Worm (Caenorhabditis elegans) whole organism, midembryonic: ENCODE measurements around the gene F11A5.9.

ENCODE experiments used
- T22C8.4 ChIP-seq: fragments of 200-800 bp; sonication (Bioruptor generic); IDR thresholded peaks from 2 replicates; pipeline ENCODE4 v1.3.6; 2022; ENCODE audit warnings: missing genetic modification characterization, missing compliant biosample characterization
- cog-1 ChIP-seq: sonication (generic microtip); optimal IDR thresholded peaks from 2 replicates; lab custom pipeline; 2016; ENCODE audit warnings: missing genetic modification characterization, missing compliant biosample characterization
- flt-1 ChIP-seq: fragments of 200-800 bp; sonication (Bioruptor generic); IDR thresholded peaks from 2 replicates; pipeline ENCODE4 v1.3.6; 2022; ENCODE audit warnings: missing genetic modification characterization, missing compliant biosample characterization
- klf-2 ChIP-seq: fragments of 200-800 bp; sonication (Bioruptor generic); conservative IDR thresholded peaks from 2 replicates; pipeline ENCODE4 v1.3.6; 2022; ENCODE audit warnings: missing genetic modification reagents, missing genetic modification characterization, missing compliant biosample characterization
- med-1 ChIP-seq: sonication (generic microtip); optimal IDR thresholded peaks from 2 replicates; lab custom pipeline; 2017; ENCODE audit warnings: missing genetic modification characterization, mild to moderate bottlenecking, missing compliant biosample characterization, antibody characterized with exemption, missing genetic modification reagents; ENCODE audit not compliant: insufficient read depth
- ref-1 ChIP-seq: fragments of 200-800 bp; sonication (Bioruptor generic); conservative IDR thresholded peaks from 2 replicates; pipeline ENCODE4 v1.3.6; 2022; ENCODE audit warnings: missing genetic modification reagents, missing genetic modification characterization, missing compliant biosample characterization
- tab-1 ChIP-seq: fragments of 200-800 bp; sonication (Bioruptor generic); IDR thresholded peaks from 2 replicates; pipeline ENCODE4 v1.3.6; 2022; ENCODE audit warnings: missing genetic modification characterization, missing compliant biosample characterization
- ztf-23 ChIP-seq: fragments of 200-800 bp; sonication (Bioruptor generic); IDR thresholded peaks from 2 replicates; pipeline ENCODE4 v1.3.6; 2022; ENCODE audit warnings: missing genetic modification reagents, missing genetic modification characterization, missing compliant biosample characterization
- ztf-29 ChIP-seq: fragments of 200-800 bp; sonication (Bioruptor generic); IDR thresholded peaks from 2 replicates; pipeline ENCODE4 v1.3.6; 2022; ENCODE audit warnings: missing genetic modification reagents, missing genetic modification characterization, missing compliant biosample characterization

The F11A5.9 gene

ce11 chrV:16190485-16190884, 24.2 kb upstream of the F11A5.9 start, which contains the start of gene srh-281:
TSS of gene srh-281 (plus strand) at chrV:16190785.
- TF ChIP-seq tab-1 (GFP tag; lab: Robert Waterston, UW) (no peak), klf-2 (no peak), flt-1 (GFP tag; lab: Robert Waterston, UW) (no peak), ztf-29 (GFP tag; lab: Robert Waterston, UW) (no peak), ztf-23 (GFP tag; lab: Robert Waterston, UW) (no peak), cog-1 (no peak), ref-1 (GFP tag; lab: Robert Waterston, UW) (no peak), med-1 (GFP tag; lab: Kevin White, UChicago) (no peak), T22C8.4 (GFP tag; lab: Robert Waterston, UW) (no peak)

ce11 chrV:16192114-16192513, 22.6 kb upstream of the F11A5.9 start, which contains the start of gene srh-279:
TSS of gene srh-279 (plus strand) at chrV:16192414.
- TF ChIP-seq ztf-23 (GFP tag; lab: Robert Waterston, UW) (no peak), ref-1 (GFP tag; lab: Robert Waterston, UW) (no peak)

ce11 chrV:16194639-16195038, 20.1 kb upstream of the F11A5.9 start, which contains the start of gene rabr-4:
TSS of gene rabr-4 (plus strand) at chrV:16194939.
- TF ChIP-seq tab-1 (GFP tag; lab: Robert Waterston, UW) (no peak), med-1 (GFP tag; lab: Kevin White, UChicago) (no peak), cog-1 (no peak), klf-2 (no peak), ztf-23 (GFP tag; lab: Robert Waterston, UW) (no peak), ztf-29 (GFP tag; lab: Robert Waterston, UW) (no peak), ref-1 (GFP tag; lab: Robert Waterston, UW) (no peak), T22C8.4 (GFP tag; lab: Robert Waterston, UW) (no peak), flt-1 (GFP tag; lab: Robert Waterston, UW) (no peak)

ce11 chrV:16195379-16195778, 19.3 kb upstream of the F11A5.9 start, which contains the start of gene rabr-3:
TSS of gene rabr-3 (plus strand) at chrV:16195679.
- TF ChIP-seq ztf-23 (GFP tag; lab: Robert Waterston, UW) (no peak), klf-2 (no peak), med-1 (GFP tag; lab: Kevin White, UChicago) (no peak), flt-1 (GFP tag; lab: Robert Waterston, UW) (no peak), T22C8.4 (GFP tag; lab: Robert Waterston, UW) (no peak), ref-1 (GFP tag; lab: Robert Waterston, UW) (no peak), tab-1 (GFP tag; lab: Robert Waterston, UW) (no peak), cog-1 (no peak), ztf-29 (GFP tag; lab: Robert Waterston, UW) (no peak)

ce11 chrV:16198016-16198415, 16.7 kb upstream of the F11A5.9 start, which contains the start of gene F11A5.5:
TSS of gene F11A5.5 (plus strand) at chrV:16198316.
- no peak for TF ChIP-seq ztf-29 (GFP tag; lab: Robert Waterston, UW)
- no peak for TF ChIP-seq cog-1
- TF ChIP-seq med-1 (GFP tag; lab: Kevin White, UChicago): no peak
- TF ChIP-seq ztf-23 (GFP tag; lab: Robert Waterston, UW): no peak
- no peak for TF ChIP-seq ref-1 (GFP tag; lab: Robert Waterston, UW)
- TF ChIP-seq tab-1 (GFP tag; lab: Robert Waterston, UW): no peak
- no peak for TF ChIP-seq T22C8.4 (GFP tag; lab: Robert Waterston, UW)
- TF ChIP-seq klf-2: no peak
- no peak for TF ChIP-seq flt-1 (GFP tag; lab: Robert Waterston, UW)

- TF ChIP-seq T22C8.4 (GFP tag; lab: Robert Waterston, UW): no peak
- TF ChIP-seq flt-1 (GFP tag; lab: Robert Waterston, UW): no peak
- no peak for TF ChIP-seq ztf-29 (GFP tag; lab: Robert Waterston, UW)
- no peak for TF ChIP-seq ref-1 (GFP tag; lab: Robert Waterston, UW)
- no peak for TF ChIP-seq klf-2
- no peak for TF ChIP-seq ztf-23 (GFP tag; lab: Robert Waterston, UW)
- no peak for TF ChIP-seq cog-1
- no peak for TF ChIP-seq med-1 (GFP tag; lab: Kevin White, UChicago)
- no peak for TF ChIP-seq tab-1 (GFP tag; lab: Robert Waterston, UW)
Measured at ce11 chrV:16201730-16202129, 13.0 kb upstream of the F11A5.9 start, which contains the start of gene F11A5.17. TSS of gene F11A5.17 (plus strand) at chrV:16202030.

ce11 chrV:16202618-16203017, 12.1 kb upstream of the F11A5.9 start, which contains the start of gene F11A5.18:
TSS of gene F11A5.18 (plus strand) at chrV:16202918.
- TF ChIP-seq tab-1 (GFP tag; lab: Robert Waterston, UW) (no peak), flt-1 (GFP tag; lab: Robert Waterston, UW) (no peak), ztf-23 (GFP tag; lab: Robert Waterston, UW) (no peak), ref-1 (GFP tag; lab: Robert Waterston, UW) (no peak), klf-2 (no peak)

- TF ChIP-seq ref-1 (GFP tag; lab: Robert Waterston, UW) (no peak), klf-2 (no peak), med-1 (GFP tag; lab: Kevin White, UChicago) (no peak), ztf-29 (GFP tag; lab: Robert Waterston, UW) (no peak), tab-1 (GFP tag; lab: Robert Waterston, UW) (no peak), flt-1 (GFP tag; lab: Robert Waterston, UW) (no peak), ztf-23 (GFP tag; lab: Robert Waterston, UW) (no peak), cog-1 (no peak), T22C8.4 (GFP tag; lab: Robert Waterston, UW) (no peak)
Measured at ce11 chrV:16204888-16205287, 9.8 kb upstream of the F11A5.9 start, which contains the start of gene irld-26. TSS of gene irld-26 (plus strand) at chrV:16205188.

ce11 chrV:16209837-16210236, 4.9 kb upstream of the F11A5.9 start, which contains the start of gene oac-15:
TSS of gene oac-15 (minus strand) at chrV:16209937.
- no peak for TF ChIP-seq ztf-29 (GFP tag; lab: Robert Waterston, UW)
- no peak for TF ChIP-seq flt-1 (GFP tag; lab: Robert Waterston, UW)
- no peak for TF ChIP-seq T22C8.4 (GFP tag; lab: Robert Waterston, UW)
- TF ChIP-seq ztf-23 (GFP tag; lab: Robert Waterston, UW): no peak
- TF ChIP-seq ref-1 (GFP tag; lab: Robert Waterston, UW): no peak
- no peak for TF ChIP-seq med-1 (GFP tag; lab: Kevin White, UChicago)
- TF ChIP-seq tab-1 (GFP tag; lab: Robert Waterston, UW): no peak
- TF ChIP-seq cog-1: no peak
- no peak for TF ChIP-seq klf-2
